Fruit fly (Drosophila melanogaster): ENCODE results near the gene CG10214.

DNA sequence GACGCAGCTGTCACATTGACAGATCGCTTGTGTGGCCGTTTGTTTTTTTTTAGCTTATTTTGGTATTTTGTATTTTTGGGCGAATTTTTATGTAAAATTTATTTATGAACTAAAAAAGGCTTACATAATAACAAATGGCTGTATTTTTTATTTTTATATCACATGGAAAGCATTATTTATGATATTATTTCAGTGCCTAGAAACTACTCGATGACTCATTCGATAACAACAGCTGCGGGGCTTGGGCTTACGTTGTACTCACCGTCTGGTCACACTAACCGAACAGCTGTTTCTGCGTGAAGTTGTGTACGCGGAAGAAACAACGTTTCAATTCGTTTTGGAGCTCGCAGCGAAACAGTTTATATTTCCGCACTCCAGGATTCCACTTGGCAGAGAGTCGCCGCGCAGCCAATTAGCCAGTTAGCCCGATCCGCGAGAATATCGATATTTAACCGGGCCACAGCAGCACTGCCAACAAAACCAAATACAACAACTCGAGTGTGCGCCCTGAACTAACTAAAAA lies 34.2 kb downstream of the CG10214 start, which contains the start of the genes Hmgcr and Rpn9:
- no peak for TF ChIP-seq sage (GFP tag; optimal IDR thresholded peaks at IDR 0.05)
- TF ChIP-seq Hr78 (GFP tag; optimal IDR thresholded peaks at IDR 0.05), result no peak
- TF ChIP-seq CrebA (GFP tag; optimal IDR thresholded peaks at IDR 0.05; ENCODE audit: borderline replicate concordance), result no peak
- no peak for TF ChIP-seq Abd-B (GFP tag; optimal IDR thresholded peaks at IDR 0.05)
- no peak for TF ChIP-seq Hr83 (GFP tag; optimal IDR thresholded peaks at IDR 0.05; ENCODE audit: poor library complexity, severe bottlenecking)

Measured in whole organism, wandering third instar larva.